Fruit fly (Drosophila melanogaster) Kc167 (cell line): ENCODE data around the gene bai.

Experiments
- Myc ChIP-seq: fragments of >200 bp; optimal IDR thresholded peaks from 2 replicates; lab custom pipeline; 2017; ENCODE audit warnings: missing external identifiers
- h ChIP-seq: fragments of >200 bp; optimal IDR thresholded peaks from 3 replicates; lab custom pipeline; 2018; ENCODE audit warnings: missing external identifiers
- insv ChIP-seq: fragments of >200 bp; optimal IDR thresholded peaks from 3 replicates; lab custom pipeline; 2018; ENCODE audit warnings: missing external identifiers
- psq ChIP-seq: fragments of >200 bp; optimal IDR thresholded peaks from 2 replicates; lab custom pipeline; 2017; ENCODE audit warnings: missing external identifiers
- ttk ChIP-seq: sonication (Bioruptor generic); optimal IDR thresholded peaks from 2 replicates; lab custom pipeline; 2017; ENCODE audit warnings: missing external identifiers

DNA sequence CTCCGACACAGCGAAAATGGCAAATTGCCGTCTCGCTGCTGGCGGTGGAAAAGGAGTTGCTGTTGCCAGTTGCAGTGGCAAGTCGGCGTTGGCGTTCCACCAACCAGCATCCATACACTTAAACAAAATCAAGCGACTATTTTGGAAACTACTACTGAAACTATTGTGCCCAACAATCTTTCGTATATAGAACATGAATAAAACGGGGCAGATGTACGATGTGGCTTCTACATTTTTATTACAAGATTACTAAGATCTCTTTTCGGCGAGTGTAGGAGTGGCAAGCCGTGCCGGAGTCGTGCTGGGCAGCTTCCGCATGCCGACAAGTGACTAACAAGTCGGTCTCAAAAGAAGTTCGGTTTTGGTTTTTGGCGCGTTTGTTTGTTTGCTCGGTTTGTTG, 42.7 kb upstream of the bai start:
- TF ChIP-seq Myc (no peak), insv (lab: Kevin White, UChicago) (no peak), ttk (lab: Kevin White, UChicago) (no peak), psq (lab: Kevin White, UChicago) (no peak), h (lab: Kevin White, UChicago) (no peak)
